Worm (Caenorhabditis elegans): ENCODE data around the gene C07B5.2.

C07B5.2 gene

ce11 chrX:9553095-9553494 is 36.1 kb upstream of the C07B5.2 start:
- TF ChIP-seq daf-12 (tag; optimal IDR thresholded peaks at IDR 0.05) (no peak), Y48G9A.11 (GFP tag; IDR thresholded peaks at IDR 0.05) (no peak), dve-1 (tag; optimal IDR thresholded peaks at IDR 0.05; ENCODE audit: insufficient read depth) (peak; percentile 76), egl-27 (tag; optimal IDR thresholded peaks at IDR 0.05) (no peak), aha-1 (tag) (peak; percentile 94), ZK337.2 (GFP tag; IDR thresholded peaks at IDR 0.05) (no peak), mxl-2 (GFP tag; conservative IDR thresholded peaks at IDR 0.05) (no peak), ztf-7 (tag; optimal IDR thresholded peaks at IDR 0.05) (no peak), hlh-11 (tag; optimal IDR thresholded peaks at IDR 0.05) (peak; percentile 80), nhr-42 (GFP tag; IDR thresholded peaks at IDR 0.05) (no peak), set-16 (GFP tag; IDR thresholded peaks at IDR 0.05) (no peak), snpc-4 (tag; optimal IDR thresholded peaks at IDR 0.05) (no peak), dpl-1 (GFP tag; optimal IDR thresholded peaks at IDR 0.05) (peak; percentile 10), aly-2 (tag; optimal IDR thresholded peaks at IDR 0.05) (no peak), hlh-30 (tag; optimal IDR thresholded peaks at IDR 0.05; ENCODE audit: insufficient read depth) (peak; percentile 81), zfp-3 (GFP tag; conservative IDR thresholded peaks at IDR 0.05) (no peak), daf-16 (GFP tag; optimal IDR thresholded peaks at IDR 0.05) (no peak), daf-16 (tag; optimal IDR thresholded peaks at IDR 0.05) (peak; percentile 80), unc-39 (tag; optimal IDR thresholded peaks at IDR 0.05) (no peak), lin-15B (tag; optimal IDR thresholded peaks at IDR 0.05) (no peak), Y105C5A.15 (GFP tag; IDR thresholded peaks at IDR 0.05) (no peak), arid-1 (GFP tag; conservative IDR thresholded peaks at IDR 0.05) (no peak), nhr-41 (GFP tag; IDR thresholded peaks at IDR 0.05) (no peak), attf-4 (tag; optimal IDR thresholded peaks at IDR 0.05) (no peak), mdt-29 (GFP tag; IDR thresholded peaks at IDR 0.05) (no peak), zag-1 (tag; optimal IDR thresholded peaks at IDR 0.05) (no peak), lin-38 (GFP tag; IDR thresholded peaks at IDR 0.05) (no peak), fos-1 (tag; optimal IDR thresholded peaks at IDR 0.05) (no peak), nhr-77 (tag; optimal IDR thresholded peaks at IDR 0.05) (peak; percentile 83), D1046.2 (GFP tag; IDR thresholded peaks at IDR 0.05) (no peak), rbr-2 (tag; optimal IDR thresholded peaks at IDR 0.05) (no peak), dmd-6 (GFP tag; IDR thresholded peaks at IDR 0.05) (peak; percentile 89), nhr-10 (tag; optimal IDR thresholded peaks at IDR 0.05) (peak; percentile 6), snpc-1.2 (GFP tag; IDR thresholded peaks at IDR 0.05) (no peak), zip-2 (tag; optimal IDR thresholded peaks at IDR 0.05) (no peak), mes-2 (tag; optimal IDR thresholded peaks at IDR 0.05; ENCODE audit: poor library complexity, severe bottlenecking) (peak; percentile 37), nhr-25 (tag; optimal IDR thresholded peaks at IDR 0.05; ENCODE audit: borderline replicate concordance, insufficient read depth) (peak; percentile 86), mdl-1 (tag; optimal IDR thresholded peaks at IDR 0.05) (peak in 1 of 2 experiments; percentile 83), mxl-3 (GFP tag; optimal IDR thresholded peaks at IDR 0.05) (peak; percentile 80), pqm-1 (tag; optimal IDR thresholded peaks at IDR 0.05) (peak; percentile 79), sdz-12 (GFP tag; optimal IDR thresholded peaks at IDR 0.05) (no peak), spr-1 (tag; optimal IDR thresholded peaks at IDR 0.05) (no peak), mep-1 (tag; optimal IDR thresholded peaks at IDR 0.05) (peak; percentile 64), nhr-28 (tag; optimal IDR thresholded peaks at IDR 0.05) (peak; percentile 98), lsy-2 (tag; optimal IDR thresholded peaks at IDR 0.05) (peak in 1 of 2 experiments; percentile 55), ceh-44 (GFP tag; IDR thresholded peaks at IDR 0.05) (no peak), gei-8 (GFP tag; optimal IDR thresholded peaks at IDR 0.05) (no peak), spr-3 (GFP tag; optimal IDR thresholded peaks at IDR 0.05) (no peak), tag-97 (GFP tag; IDR thresholded peaks at IDR 0.05) (no peak), lin-1 (GFP tag; IDR thresholded peaks at IDR 0.05) (no peak), pha-4 (GFP tag; IDR thresholded peaks at IDR 0.05) (no peak), pha-4 (tag; optimal IDR thresholded peaks at IDR 0.05) (no peak), ces-1 (GFP tag; optimal IDR thresholded peaks at IDR 0.05) (no peak)
